Fruit fly (Drosophila melanogaster) whole organism, embryonic: ENCODE results near the gene COX7AL.

Experiments used
- Aef1 ChIP-seq: fragments of 200-800 bp; sonication (Bioruptor generic); IDR thresholded peaks from 3 replicates; pipeline ENCODE4 v1.3.6; 2022; ENCODE audit warnings: missing biosample characterization, missing genetic modification characterization
- Atf3 ChIP-seq: fragments of 200-800 bp; sonication (Bioruptor generic); optimal IDR thresholded peaks from 3 replicates; lab custom pipeline; 2016; ENCODE audit warnings: missing biosample characterization, missing genetic modification characterization
- C15 ChIP-seq: fragments of 200-800 bp; sonication (Bioruptor generic); IDR thresholded peaks from 3 replicates; pipeline ENCODE4 v1.3.6; 2022; ENCODE audit warnings: missing biosample characterization, missing genetic modification characterization
- CG10209 ChIP-seq: fragments of 200-800 bp; sonication (Bioruptor generic); optimal IDR thresholded peaks from 3 replicates; lab custom pipeline; 2017; ENCODE audit warnings: missing biosample characterization, mild to moderate bottlenecking, missing genetic modification characterization, missing genetic modification reagents
- CG10959 ChIP-seq: fragments of 200-800 bp; sonication (Bioruptor generic); IDR thresholded peaks from 2 replicates; pipeline ENCODE4 v1.3.6; 2022; ENCODE audit warnings: missing biosample characterization, missing genetic modification characterization
- CG11696 ChIP-seq: fragments of 200-800 bp; sonication (Bioruptor generic); IDR thresholded peaks from 2 replicates; pipeline ENCODE4 v1.3.6; 2022; ENCODE audit warnings: missing biosample characterization, missing genetic modification characterization
- CG12769 ChIP-seq: fragments of 200-800 bp; sonication (Bioruptor generic); optimal IDR thresholded peaks from 2 replicates; lab custom pipeline; 2019; ENCODE audit warnings: missing biosample characterization, mild to moderate bottlenecking, missing genetic modification characterization, moderate library complexity
- CG13775 ChIP-seq: fragments of 200-800 bp; sonication (Bioruptor generic); optimal IDR thresholded peaks from 3 replicates; lab custom pipeline; 2017; ENCODE audit warnings: missing biosample characterization, mild to moderate bottlenecking, missing genetic modification characterization
- CG13894 ChIP-seq: fragments of 200-800 bp; sonication (Bioruptor generic); optimal IDR thresholded peaks from 3 replicates; lab custom pipeline; 2018; ENCODE audit warnings: missing biosample characterization, mild to moderate bottlenecking, missing genetic modification characterization, moderate library complexity
- CG14667 ChIP-seq: fragments of 200-800 bp; sonication (Bioruptor generic); IDR thresholded peaks from 2 replicates; pipeline ENCODE4 v1.3.6; 2022; ENCODE audit warnings: missing biosample characterization, missing genetic modification characterization
- CG18011 ChIP-seq: fragments of 200-800 bp; sonication (Bioruptor generic); optimal IDR thresholded peaks from 2 replicates; lab custom pipeline; 2017; ENCODE audit warnings: missing biosample characterization, missing genetic modification characterization, mild to moderate bottlenecking, moderate library complexity, missing genotype
- CG33213 ChIP-seq: fragments of 200-800 bp; sonication (Bioruptor generic); optimal IDR thresholded peaks from 3 replicates; lab custom pipeline; 2016; ENCODE audit warnings: missing biosample characterization, missing genetic modification characterization
- CG34224 ChIP-seq: fragments of 200-800 bp; sonication (Bioruptor generic); IDR thresholded peaks from 3 replicates; pipeline ENCODE4 v1.3.6; 2022; ENCODE audit warnings: missing biosample characterization, missing genetic modification characterization; ENCODE audit not compliant: partially characterized antibody
- CG4328 ChIP-seq: fragments of 200-800 bp; sonication (Bioruptor generic); optimal IDR thresholded peaks from 3 replicates; lab custom pipeline; 2017; ENCODE audit warnings: missing biosample characterization, missing genetic modification reagents, missing genetic modification characterization
- CG4360 ChIP-seq: fragments of 200-800 bp; sonication (Bioruptor generic); IDR thresholded peaks from 2 replicates; pipeline ENCODE4 v1.3.6; 2022; ENCODE audit warnings: missing biosample characterization, missing genetic modification characterization
- CG5953 ChIP-seq: fragments of 200-800 bp; sonication (Bioruptor generic); IDR thresholded peaks from 2 replicates; pipeline ENCODE4 v1.3.6; 2022; ENCODE audit warnings: missing biosample characterization, missing genetic modification characterization
- CG9932 ChIP-seq: fragments of 200-800 bp; sonication (Bioruptor generic); IDR thresholded peaks from 2 replicates; pipeline ENCODE4 v1.3.6; 2022; ENCODE audit warnings: missing biosample characterization, missing genetic modification characterization
- D ChIP-seq, 2 experiments: fragments of 200-800 bp in 1 of 2; fragments of >200 bp in 1 of 2; sonication (Bioruptor generic) in 1 of 2; optimal IDR thresholded peaks; 2 replicates in 1 of 2; 3 replicates in 1 of 2; lab custom pipeline; 2017; ENCODE audit warnings: mild to moderate bottlenecking in 1 of 2, missing biosample characterization in 1 of 2, missing genetic modification characterization in 1 of 2, missing genetic modification reagents in 1 of 2
- Dbx ChIP-seq: fragments of 200-800 bp; sonication (Bioruptor generic); IDR thresholded peaks from 3 replicates; pipeline ENCODE4 v1.3.6; 2022; ENCODE audit warnings: missing biosample characterization, missing genetic modification characterization
- Dek ChIP-seq: fragments of 200-800 bp; sonication (Bioruptor generic); optimal IDR thresholded peaks from 3 replicates; lab custom pipeline; 2019; ENCODE audit warnings: missing biosample characterization, mild to moderate bottlenecking, missing genetic modification characterization, moderate library complexity
- Dip2 ChIP-seq: fragments of 200-800 bp; sonication (Bioruptor generic); IDR thresholded peaks from 2 replicates; pipeline ENCODE4 v1.3.6; 2022; ENCODE audit warnings: missing biosample characterization, missing genetic modification characterization
- Fer1 ChIP-seq: fragments of 200-800 bp; sonication (Bioruptor generic); optimal IDR thresholded peaks from 2 replicates; lab custom pipeline; 2017; ENCODE audit warnings: missing biosample characterization, mild to moderate bottlenecking, missing genetic modification characterization
- H15 ChIP-seq: fragments of 200-800 bp; sonication (Bioruptor generic); IDR thresholded peaks from 3 replicates; pipeline ENCODE4 v1.3.6; 2022; ENCODE audit warnings: missing biosample characterization, missing genetic modification characterization
- HmgD ChIP-seq: fragments of 200-800 bp; sonication (Bioruptor generic); optimal IDR thresholded peaks from 3 replicates; lab custom pipeline; 2016; ENCODE audit warnings: missing biosample characterization, missing genetic modification characterization
- HmgZ ChIP-seq: fragments of 200-800 bp; sonication (Bioruptor generic); optimal IDR thresholded peaks from 2 replicates; lab custom pipeline; 2018; ENCODE audit warnings: missing biosample characterization, mild to moderate bottlenecking, missing genetic modification characterization
- Hr39 ChIP-seq: fragments of >200 bp; optimal IDR thresholded peaks from 2 replicates; lab custom pipeline; 2017
- Hsf ChIP-seq: fragments of 200-800 bp; sonication (Bioruptor generic); optimal IDR thresholded peaks from 3 replicates; lab custom pipeline; 2016; ENCODE audit warnings: missing biosample characterization, missing genetic modification characterization
- Kr ChIP-seq: fragments of 200-800 bp; sonication (Bioruptor generic); optimal IDR thresholded peaks from 2 replicates; lab custom pipeline; 2017; ENCODE audit warnings: missing biosample characterization, mild to moderate bottlenecking, missing genetic modification characterization
- NC2β ChIP-seq: fragments of 200-800 bp; sonication (Bioruptor generic); optimal IDR thresholded peaks from 2 replicates; lab custom pipeline; 2016; ENCODE audit warnings: missing biosample characterization, missing genetic modification characterization
- Rfx ChIP-seq: fragments of 200-800 bp; sonication (Bioruptor generic); IDR thresholded peaks from 2 replicates; pipeline ENCODE4 v1.3.6; 2022; ENCODE audit warnings: missing biosample characterization, missing genetic modification characterization
- Sox102F ChIP-seq: fragments of 200-800 bp; sonication (Bioruptor generic); optimal IDR thresholded peaks from 2 replicates; lab custom pipeline; 2018; ENCODE audit warnings: missing biosample characterization, mild to moderate bottlenecking, missing genetic modification characterization, moderate library complexity
- Taf1 ChIP-seq: fragments of 200-800 bp; sonication (Bioruptor generic); IDR thresholded peaks from 2 replicates; pipeline ENCODE4 v1.3.6; 2022; ENCODE audit warnings: missing biosample characterization, missing genetic modification characterization
- abd-A ChIP-seq: fragments of 200-800 bp; sonication (Bioruptor generic); optimal IDR thresholded peaks from 3 replicates; lab custom pipeline; 2019; ENCODE audit warnings: missing biosample characterization, mild to moderate bottlenecking, missing genetic modification characterization, moderate library complexity
- cg ChIP-seq: fragments of 200-800 bp; sonication (Bioruptor generic); optimal IDR thresholded peaks from 3 replicates; lab custom pipeline; 2019; ENCODE audit warnings: missing biosample characterization, mild to moderate bottlenecking, missing genetic modification characterization, moderate library complexity
- ci ChIP-seq: fragments of 200-800 bp; sonication (Bioruptor generic); IDR thresholded peaks from 3 replicates; pipeline ENCODE4 v1.3.6; 2022; ENCODE audit warnings: missing biosample characterization, missing genetic modification characterization
- ewg ChIP-seq: fragments of 200-800 bp; sonication (Bioruptor generic); optimal IDR thresholded peaks from 3 replicates; lab custom pipeline; 2017; ENCODE audit warnings: mild to moderate bottlenecking, missing biosample characterization, missing genetic modification reagents, missing genetic modification characterization
- h ChIP-seq: fragments of >200 bp; optimal IDR thresholded peaks from 2 replicates; lab custom pipeline; 2017
- kah ChIP-seq: fragments of 200-800 bp; sonication (Bioruptor generic); optimal IDR thresholded peaks from 2 replicates; lab custom pipeline; 2018; ENCODE audit warnings: missing biosample characterization, mild to moderate bottlenecking, missing genetic modification characterization
- knrl ChIP-seq: fragments of 200-800 bp; sonication (Bioruptor generic); IDR thresholded peaks from 3 replicates; pipeline ENCODE4 v1.3.6; 2022; ENCODE audit warnings: missing biosample characterization, missing genetic modification characterization; ENCODE audit not compliant: partially characterized antibody
- pan ChIP-seq, 4 experiments: fragments of >200 bp in 3 of 4; fragments of 200-800 bp in 1 of 4; sonication (Bioruptor generic) in 1 of 4; optimal IDR thresholded peaks in 3 of 4; IDR thresholded peaks in 1 of 4; 2 replicates each; pipeline versions ENCODE4 v1.3.6 to Lab custom; 2017 to 2022; ENCODE audit warnings: missing biosample characterization in 2 of 4, missing genetic modification characterization in 2 of 4, mixed read lengths in 1 of 4
- phol ChIP-seq: fragments of 200-800 bp; sonication (Bioruptor generic); optimal IDR thresholded peaks from 3 replicates; lab custom pipeline; 2018; ENCODE audit warnings: missing biosample characterization, mild to moderate bottlenecking, missing genetic modification characterization, moderate library complexity
- pros ChIP-seq: fragments of 200-800 bp; sonication (Bioruptor generic); optimal IDR thresholded peaks from 3 replicates; lab custom pipeline; 2019; ENCODE audit warnings: missing biosample characterization, mild to moderate bottlenecking, missing genetic modification characterization, moderate library complexity
- pum ChIP-seq: fragments of 200-800 bp; sonication (Bioruptor generic); optimal IDR thresholded peaks from 2 replicates; lab custom pipeline; 2016; ENCODE audit warnings: missing biosample characterization, missing genetic modification characterization
- pzg ChIP-seq: fragments of 200-800 bp; sonication (Bioruptor generic); optimal IDR thresholded peaks from 3 replicates; lab custom pipeline; 2018; ENCODE audit warnings: missing biosample characterization, mild to moderate bottlenecking, missing genetic modification characterization, moderate library complexity
- sens-2 ChIP-seq: fragments of 200-800 bp; sonication (Bioruptor generic); IDR thresholded peaks from 2 replicates; pipeline ENCODE4 v1.3.6; 2022; ENCODE audit warnings: missing biosample characterization, missing genetic modification characterization
- sna ChIP-seq: fragments of 200-800 bp; sonication (Bioruptor generic); IDR thresholded peaks from 2 replicates; pipeline ENCODE4 v1.3.6; 2022; ENCODE audit warnings: missing biosample characterization, missing genetic modification characterization; ENCODE audit not compliant: partially characterized antibody
- sqz ChIP-seq: fragments of 200-800 bp; sonication (Bioruptor generic); optimal IDR thresholded peaks from 3 replicates; lab custom pipeline; 2018; ENCODE audit warnings: missing biosample characterization, mild to moderate bottlenecking, missing genetic modification characterization
- vvl ChIP-seq: fragments of 200-800 bp; sonication (Bioruptor generic); IDR thresholded peaks from 2 replicates; pipeline ENCODE4 v1.3.6; 2022; ENCODE audit warnings: missing biosample characterization, missing genetic modification characterization
- zfh2 ChIP-seq: fragments of 200-800 bp; sonication (Bioruptor generic); optimal IDR thresholded peaks from 2 replicates; lab custom pipeline; 2016; ENCODE audit warnings: missing biosample characterization, missing genetic modification characterization

COX7AL gene

DNA sequence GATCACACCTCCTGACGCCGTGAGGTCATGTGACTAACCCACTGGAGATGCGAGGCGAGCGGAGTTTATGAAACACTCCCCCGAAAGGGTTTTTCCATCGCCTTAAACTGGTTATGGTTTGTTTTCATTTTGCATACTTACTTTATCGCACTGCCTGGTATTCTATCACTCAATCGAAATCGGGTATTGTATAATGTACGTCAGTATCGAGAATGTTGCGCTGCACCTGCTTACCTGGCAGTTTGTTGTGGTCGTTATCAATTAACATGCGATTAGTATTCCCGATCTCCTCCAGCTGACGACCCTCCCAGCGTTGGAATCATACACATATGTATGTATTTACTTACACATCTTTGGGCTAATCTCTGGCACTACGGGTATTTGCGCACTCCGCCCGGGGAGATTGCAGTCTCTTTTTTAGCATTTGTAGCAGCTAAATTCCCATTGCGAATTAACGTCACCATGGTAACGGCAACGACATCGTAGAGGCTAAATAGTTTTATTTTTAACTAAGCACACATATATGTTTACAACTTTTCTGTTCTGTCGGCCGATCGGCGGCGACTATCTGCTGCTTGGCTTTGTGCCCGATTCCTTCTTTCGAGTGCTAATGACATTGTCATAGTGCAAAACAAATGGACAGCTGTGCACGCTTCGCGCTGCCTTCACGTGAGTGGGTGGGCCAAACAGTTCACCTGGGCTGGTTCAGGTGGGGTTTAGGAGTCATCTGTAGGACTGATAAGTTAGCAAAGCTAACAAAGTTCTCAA is 9.7 kb downstream of the COX7AL start (continued):
- no peak for TF ChIP-seq sqz (GFP tag; lab: Kevin White, UChicago)
- TF ChIP-seq kah (GFP tag; lab: Kevin White, UChicago), result no peak
- no peak for TF ChIP-seq CG10209 (GFP tag; lab: Kevin White, UChicago)
- no peak for TF ChIP-seq zfh2
- TF ChIP-seq phol (tag; lab: Kevin White, UChicago), result no peak
- TF ChIP-seq CG9932 (GFP tag; lab: Robert Waterston, UW), result 0 out of 2 replicates have a peak, but pooled peaks have one; percentile 4
- 0 out of 2 replicates have a peak, but pooled peaks have one; percentile 17 for TF ChIP-seq CG4360
- no peak for TF ChIP-seq Fer1 (GFP tag; lab: Kevin White, UChicago)
- TF ChIP-seq CG12769 (tag; lab: Kevin White, UChicago), result peak; percentile 51
- TF ChIP-seq D (optimal IDR thresholded peaks at IDR 0.05; lab: Kevin White, UChicago), result no peak
- TF ChIP-seq D (GFP tag; optimal IDR thresholded peaks at IDR 0.05; lab: Kevin White, UChicago), result no peak
- no peak for TF ChIP-seq h (lab: Kevin White, UChicago)
- TF ChIP-seq CG18011, result no peak
- TF ChIP-seq Sox102F (GFP tag; lab: Kevin White, UChicago), result no peak
- no peak for TF ChIP-seq pum (GFP tag; lab: Kevin White, UChicago)
- no peak for TF ChIP-seq Dek (tag; lab: Kevin White, UChicago)
- no peak for TF ChIP-seq vvl (GFP tag; lab: Robert Waterston, UW)
- no peak for TF ChIP-seq CG11696 (GFP tag; lab: Robert Waterston, UW)
- no peak for TF ChIP-seq CG5953 (GFP tag; lab: Robert Waterston, UW)
- TF ChIP-seq sens-2, result no peak
- no peak for TF ChIP-seq Atf3 (GFP tag; lab: Kevin White, UChicago)
- TF ChIP-seq CG13894, result no peak
- no peak for TF ChIP-seq CG10959 (GFP tag; lab: Robert Waterston, UW)
- no peak for TF ChIP-seq cg (GFP tag; lab: Kevin White, UChicago)
- no peak for TF ChIP-seq Aef1 (GFP tag; lab: Robert Waterston, UW)
- no peak for TF ChIP-seq CG14667
- TF ChIP-seq C15 (GFP tag; lab: Robert Waterston, UW), result no peak
- no peak for TF ChIP-seq CG33213 (GFP tag; lab: Kevin White, UChicago)
- TF ChIP-seq Kr (GFP tag; lab: Kevin White, UChicago), result no peak
- no peak for TF ChIP-seq H15 (GFP tag; lab: Robert Waterston, UW)
- no peak for TF ChIP-seq Taf1 (GFP tag; lab: Robert Waterston, UW)
- TF ChIP-seq Dbx (GFP tag; lab: Robert Waterston, UW), result no peak; the same call in 2 of the 3 replicates
- TF ChIP-seq ci (GFP tag; lab: Robert Waterston, UW), result 0 out of 3 replicates have a peak, but pooled peaks have one; percentile 9
- TF ChIP-seq pan (optimal IDR thresholded peaks at IDR 0.05; lab: Kevin White, UChicago), result no peak
- no peak for TF ChIP-seq pan (GFP tag; optimal IDR thresholded peaks at IDR 0.05 in 1 of 2, IDR thresholded peaks at IDR 0.05 in 1 of 2)
- no peak for TF ChIP-seq knrl (GFP tag; lab: Robert Waterston, UW)
- no peak for TF ChIP-seq Hsf
- peak; percentile 6 for TF ChIP-seq HmgZ (tag; lab: Kevin White, UChicago)
- no peak for TF ChIP-seq CG4328 (GFP tag; lab: Kevin White, UChicago)
- no peak; the same call in 1 of the 2 replicates for TF ChIP-seq Rfx (GFP tag; lab: Robert Waterston, UW)
- TF ChIP-seq ewg (GFP tag; lab: Kevin White, UChicago), result no peak
- TF ChIP-seq CG34224, result no peak
- TF ChIP-seq pzg (GFP tag; lab: Kevin White, UChicago), result no peak
- TF ChIP-seq abd-A, result no peak
- no peak for TF ChIP-seq Dip2 (GFP tag; lab: Robert Waterston, UW)
- TF ChIP-seq NC2β (GFP tag; lab: Kevin White, UChicago), result no peak
- TF ChIP-seq HmgD, result no peak
- TF ChIP-seq sna (GFP tag; lab: Robert Waterston, UW), result no peak
- TF ChIP-seq CG13775 (GFP tag; lab: Kevin White, UChicago), result no peak
- TF ChIP-seq Hr39 (lab: Kevin White, UChicago), result no peak
- TF ChIP-seq pros (GFP tag; lab: Kevin White, UChicago), result no peak
